Fruit fly (Drosophila melanogaster): Measurements from ENCODE around the gene IntS12.

IntS12 gene

dm6 chr3R:26859228-26859627 lies 3.9 kb upstream of the IntS12 start (continued):
- TF ChIP-seq bsh (GFP tag; optimal IDR thresholded peaks at IDR 0.05) (peak in 1 of 2 experiments; percentile 15), ranshi (GFP tag; IDR thresholded peaks at IDR 0.05) (peak; percentile 82), cato (GFP tag; optimal IDR thresholded peaks at IDR 0.05; ENCODE audit: borderline replicate concordance) (no peak), CG10147 (GFP tag; optimal IDR thresholded peaks at IDR 0.05) (no peak), CG13123 (GFP tag; optimal IDR thresholded peaks at IDR 0.05) (no peak), sob (GFP tag; IDR thresholded peaks at IDR 0.05) (no peak), lab (GFP tag; optimal IDR thresholded peaks at IDR 0.05) (peak; percentile 68), HmgZ (tag; optimal IDR thresholded peaks at IDR 0.05) (no peak), Side (GFP tag; optimal IDR thresholded peaks at IDR 0.05) (peak; percentile 52), CG11723 (GFP tag; optimal IDR thresholded peaks at IDR 0.05) (no peak), CG4360 (GFP tag; IDR thresholded peaks at IDR 0.05) (no peak), CG14860 (GFP tag; IDR thresholded peaks at IDR 0.05; ENCODE audit: partially characterized antibody) (no peak), CG9797 (GFP tag; optimal IDR thresholded peaks at IDR 0.05) (no peak), HLH3B (GFP tag; IDR thresholded peaks at IDR 0.05) (peak; percentile 66), br (optimal IDR thresholded peaks at IDR 0.05) (no peak), oc (tag; optimal IDR thresholded peaks at IDR 0.05) (no peak), Antp (GFP tag; optimal IDR thresholded peaks at IDR 0.05) (peak; percentile 72), CG8281 (tag; optimal IDR thresholded peaks at IDR 0.05) (no peak), cwo (GFP tag; optimal IDR thresholded peaks at IDR 0.05) (peak; percentile 22), CG10565 (GFP tag; optimal IDR thresholded peaks at IDR 0.05) (no peak), cas (GFP tag; IDR thresholded peaks at IDR 0.05) (0 out of 2 replicates have a peak, but pooled peaks have one; percentile 34), CG13894 (tag; optimal IDR thresholded peaks at IDR 0.05) (no peak), CG10543 (GFP tag; optimal IDR thresholded peaks at IDR 0.05) (no peak), E2f1 (GFP tag; IDR thresholded peaks at IDR 0.05) (peak; percentile 45), D19A (tag; optimal IDR thresholded peaks at IDR 0.05) (no peak), CG10462 (GFP tag; optimal IDR thresholded peaks at IDR 0.05) (no peak), ci (GFP tag; IDR thresholded peaks at IDR 0.05) (0 out of 3 replicates have a peak, but pooled peaks have one; percentile 38), zen2 (GFP tag; IDR thresholded peaks at IDR 0.05; ENCODE audit: partially characterized antibody) (no peak), CG17912 (GFP tag; optimal IDR thresholded peaks at IDR 0.05) (no peak), CG15269 (tag; optimal IDR thresholded peaks at IDR 0.05) (peak; percentile 23), ara (GFP tag; IDR thresholded peaks at IDR 0.05) (peak; percentile 49; the same call in 1 of the 2 replicates), HHEX (GFP tag; optimal IDR thresholded peaks at IDR 0.05) (peak; percentile 34), seq (GFP tag; IDR thresholded peaks at IDR 0.05) (no peak), CG8765 (GFP tag; IDR thresholded peaks at IDR 0.05) (no peak), CG17802 (tag; optimal IDR thresholded peaks at IDR 0.05) (no peak), CG1602 (GFP tag; optimal IDR thresholded peaks at IDR 0.05) (no peak), ase (GFP tag; IDR thresholded peaks at IDR 0.05) (no peak), ro (GFP tag; IDR thresholded peaks at IDR 0.05) (peak; percentile 59; the same call in 1 of the 2 replicates), CG16813 (GFP tag; IDR thresholded peaks at IDR 0.05; ENCODE audit: partially characterized antibody) (no peak), Taf1 (GFP tag; IDR thresholded peaks at IDR 0.05) (peak; percentile 45), en (GFP tag; optimal IDR thresholded peaks at IDR 0.05) (no peak), p53 (GFP tag; optimal IDR thresholded peaks at IDR 0.05) (no peak), aop (GFP tag; IDR thresholded peaks at IDR 0.05) (no peak), CG14441 (GFP tag; IDR thresholded peaks at IDR 0.05) (no peak), zf30C (GFP tag; optimal IDR thresholded peaks at IDR 0.05) (no peak), CG11247 (GFP tag; IDR thresholded peaks at IDR 0.05) (peak; percentile 34; the same call in 1 of the 2 replicates), sug (tag; optimal IDR thresholded peaks at IDR 0.05) (no peak), CG6689 (GFP tag; IDR thresholded peaks at IDR 0.05) (peak; percentile 52; the same call in 1 of the 2 replicates), fd3F (GFP tag; optimal IDR thresholded peaks at IDR 0.05) (no peak), ewg (GFP tag; optimal IDR thresholded peaks at IDR 0.05) (peak; percentile 9), fd96Cb (tag; optimal IDR thresholded peaks at IDR 0.05) (peak; percentile 16)

Data from whole organism, embryonic.